Fruit fly (Drosophila melanogaster) whole organism: Measurements from ENCODE around the gene Mtp.

ENCODE experiments used
- CG8478 ChIP-seq: fragments of >200 bp; optimal IDR thresholded peaks from 2 replicates; lab custom pipeline; 2018; ENCODE audit warnings: inconsistent platforms
- EcR ChIP-seq, 2 experiments: fragments of >200 bp; optimal IDR thresholded peaks; 2 replicates each; lab custom pipeline; 2017; ENCODE audit warnings: missing biosample characterization in 2 of 2, missing genetic modification characterization in 2 of 2, missing genetic modification reagents in 2 of 2
- psq ChIP-seq: fragments of >200 bp; optimal IDR thresholded peaks from 2 replicates; lab custom pipeline; 2017
- usp ChIP-seq: fragments of >200 bp; optimal IDR thresholded peaks from 2 replicates; lab custom pipeline; 2017; ENCODE audit warnings: missing biosample characterization, missing genetic modification characterization, mixed read lengths

DNA sequence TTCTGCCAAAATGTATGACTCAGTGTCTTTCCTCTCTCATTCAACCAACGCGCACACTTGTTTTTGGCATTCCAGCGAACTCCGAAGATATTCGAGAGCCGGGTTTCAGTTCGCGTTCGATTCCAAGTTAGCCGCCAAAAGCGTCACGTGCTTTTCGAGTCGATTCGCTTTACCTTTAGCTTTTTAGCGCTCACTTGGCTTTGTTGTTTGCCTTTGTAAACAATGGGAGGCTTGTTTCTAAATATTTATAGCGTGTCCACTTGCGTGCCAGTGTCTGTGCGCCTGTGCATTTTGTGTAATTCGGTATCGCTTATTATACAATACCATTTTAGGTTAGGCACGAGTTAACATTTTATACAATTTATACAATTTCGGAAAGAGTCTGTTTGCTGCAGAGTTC is 11.3 kb downstream of the Mtp start:
- TF ChIP-seq psq (lab: Kevin White, UChicago) (no peak), EcR (GFP tag; optimal IDR thresholded peaks at IDR 0.05; lab: Kevin White, UChicago) (no peak), CG8478 (lab: Kevin White, UChicago) (no peak), usp (no peak)
